Fruit fly (Drosophila melanogaster): ENCODE results near the gene CG12535.
A peak's percentile ranks its signal among the peaks of the same experiment; 100 is the strongest.

Gene CG12535

DNA sequence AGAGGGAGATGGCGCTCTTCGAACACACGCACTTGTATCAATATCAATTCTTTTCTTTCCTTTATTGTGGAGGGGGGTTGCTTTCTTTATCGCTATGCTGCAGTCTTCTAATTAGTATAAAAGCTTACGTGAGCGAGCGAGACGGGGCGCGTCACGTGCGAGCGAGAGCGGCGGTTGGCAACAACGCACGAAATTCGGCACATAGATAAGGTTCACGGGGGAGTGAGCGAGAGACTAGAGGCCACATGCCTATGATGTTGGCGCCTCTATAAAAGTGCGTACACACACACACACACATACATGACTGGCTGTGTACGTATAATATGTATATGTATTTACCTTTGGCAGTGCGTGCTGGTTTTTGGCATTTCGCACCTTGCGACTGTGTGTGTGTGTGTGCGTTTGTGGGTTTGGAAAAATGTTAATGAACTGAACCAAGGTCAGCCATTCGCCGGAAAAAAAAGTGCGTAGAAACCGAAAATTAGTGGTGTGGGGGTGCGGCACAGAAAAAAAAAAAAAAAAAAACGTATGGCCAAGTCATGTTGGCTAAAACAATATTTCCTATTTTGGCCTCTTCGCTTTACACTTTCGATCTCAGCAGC is 70.2 kb downstream of the CG12535 start:
- no peak for TF ChIP-seq CG17801 (GFP tag; optimal IDR thresholded peaks at IDR 0.05; ENCODE audit: partially characterized antibody)

DNA sequence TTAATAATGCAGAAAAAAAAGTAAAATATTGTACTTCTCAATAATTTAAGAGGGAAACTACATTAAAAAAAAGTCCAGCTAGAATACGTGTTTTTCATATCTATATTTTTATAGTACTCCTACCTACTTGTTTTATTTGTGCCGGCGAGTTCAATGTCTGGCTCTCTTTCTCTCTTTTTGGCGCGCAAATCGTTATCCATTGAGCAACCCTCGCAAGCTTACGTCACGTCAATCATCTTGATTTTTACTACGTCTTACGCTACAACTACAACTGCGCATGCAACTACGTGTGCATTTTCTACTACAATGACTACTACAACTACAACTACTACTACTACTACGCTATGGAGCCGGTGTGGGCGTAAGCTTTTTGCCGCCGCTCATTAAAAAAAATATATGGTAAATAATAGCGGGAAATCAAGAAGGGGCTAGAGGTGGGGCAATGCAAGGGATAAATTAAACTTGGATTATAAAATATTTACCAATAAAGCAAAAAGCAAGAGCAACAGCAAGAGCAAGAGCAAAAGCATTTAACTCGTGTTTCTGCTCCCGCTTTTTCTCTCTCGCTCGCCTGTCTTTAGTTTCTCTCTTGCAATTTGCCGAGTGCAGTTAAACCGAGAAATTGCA is 71.3 kb downstream of the CG12535 start:
- no peak for TF ChIP-seq CG17801 (GFP tag; optimal IDR thresholded peaks at IDR 0.05; ENCODE audit: partially characterized antibody)

DNA sequence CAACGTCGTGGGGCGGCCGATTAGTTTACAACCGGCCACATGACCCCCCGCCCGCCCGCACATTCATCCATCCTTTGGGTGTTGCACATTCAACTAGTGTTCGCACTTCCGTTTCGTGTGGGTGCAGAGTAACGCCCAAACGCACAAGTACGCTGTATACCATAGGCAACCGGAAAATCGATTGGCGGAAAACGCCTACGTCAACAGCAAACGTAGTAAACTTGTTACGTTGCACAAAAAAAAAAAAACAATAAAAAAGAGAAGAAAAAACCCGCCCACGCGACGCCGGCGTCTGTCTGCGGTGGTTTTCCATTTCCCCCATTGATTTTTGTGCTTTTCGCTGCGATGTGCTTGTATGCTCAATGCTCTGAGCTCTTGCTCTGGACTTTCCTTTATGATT is 72.3 kb downstream of the CG12535 start:
- TF ChIP-seq CG17801 (GFP tag; optimal IDR thresholded peaks at IDR 0.05; ENCODE audit: partially characterized antibody): no peak

DNA sequence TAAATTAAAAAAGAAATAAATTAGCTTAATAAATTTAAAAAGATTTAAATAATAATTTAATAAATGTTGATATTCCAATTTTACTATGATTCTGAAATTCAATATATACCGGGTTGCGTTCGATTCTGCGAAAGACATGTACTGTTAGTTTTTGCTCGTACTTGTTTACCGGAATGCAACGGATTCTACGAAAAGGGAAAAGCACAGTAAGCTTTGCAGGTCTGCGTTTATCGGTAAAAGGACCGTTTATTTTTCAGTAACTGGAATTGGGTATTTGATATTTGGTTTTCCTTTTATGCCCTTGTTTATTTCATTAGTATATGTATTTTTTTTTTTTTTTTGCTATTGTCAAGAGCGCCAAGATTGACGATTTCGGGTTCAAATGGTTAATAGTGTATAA is 74.5 kb downstream of the CG12535 start:
- no peak for TF ChIP-seq CG17801 (GFP tag; optimal IDR thresholded peaks at IDR 0.05; ENCODE audit: partially characterized antibody)

DNA sequence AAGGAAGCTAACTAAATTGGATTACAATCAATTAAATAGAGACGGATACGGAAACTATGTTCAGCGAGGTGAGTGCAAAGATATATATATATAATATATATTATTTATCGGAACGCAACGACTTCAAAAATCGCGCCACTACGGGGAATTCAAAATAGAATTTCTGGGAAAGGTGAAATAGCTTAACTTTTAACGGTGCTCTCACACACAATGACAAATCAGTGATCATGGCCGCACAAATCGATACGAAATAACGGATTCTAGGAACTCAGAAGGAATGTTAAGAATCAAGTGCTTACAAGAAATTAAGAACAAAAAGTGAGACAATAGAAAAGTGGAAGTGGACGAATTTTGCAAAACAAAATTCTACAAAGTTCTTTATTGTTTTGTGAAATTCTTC is 75.1 kb downstream of the CG12535 start:
- no peak for TF ChIP-seq CG17801 (GFP tag; optimal IDR thresholded peaks at IDR 0.05; ENCODE audit: partially characterized antibody)

DNA sequence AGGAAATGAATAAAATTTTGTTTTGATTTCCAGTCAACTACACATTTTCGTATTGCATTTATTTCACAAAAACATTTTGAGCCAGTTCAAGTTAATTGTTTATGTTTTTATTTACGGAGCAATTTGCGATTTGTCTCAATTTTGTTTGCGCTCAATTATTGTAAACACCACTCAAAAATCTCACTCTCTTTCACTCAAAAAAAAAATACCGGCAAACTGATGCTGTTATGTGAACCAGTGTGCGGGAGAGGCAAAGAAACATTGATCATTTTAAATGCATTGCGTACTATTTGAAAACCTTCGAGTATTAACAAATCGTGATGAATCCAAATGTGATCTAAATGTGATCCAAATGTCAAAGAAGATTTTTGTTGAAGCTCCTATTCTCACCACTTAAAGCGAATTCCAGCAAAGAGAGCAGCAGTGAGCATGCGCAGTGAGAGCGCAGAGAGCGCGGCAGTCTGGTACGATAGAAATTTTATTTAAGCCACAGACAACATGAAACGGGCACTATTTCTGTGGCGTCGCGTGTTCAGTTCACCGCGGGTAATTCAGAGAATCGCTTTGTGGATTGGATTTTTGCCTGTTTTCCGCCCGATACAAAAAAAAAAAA is 76.0 kb downstream of the CG12535 start, which contains the start of gene Myc:
TSS of gene Myc (plus strand) at position 504 of the 613 bp plus-strand sequence.
- peak; percentile 49 for TF ChIP-seq CG17801 (GFP tag; optimal IDR thresholded peaks at IDR 0.05; ENCODE audit: partially characterized antibody)

DNA sequence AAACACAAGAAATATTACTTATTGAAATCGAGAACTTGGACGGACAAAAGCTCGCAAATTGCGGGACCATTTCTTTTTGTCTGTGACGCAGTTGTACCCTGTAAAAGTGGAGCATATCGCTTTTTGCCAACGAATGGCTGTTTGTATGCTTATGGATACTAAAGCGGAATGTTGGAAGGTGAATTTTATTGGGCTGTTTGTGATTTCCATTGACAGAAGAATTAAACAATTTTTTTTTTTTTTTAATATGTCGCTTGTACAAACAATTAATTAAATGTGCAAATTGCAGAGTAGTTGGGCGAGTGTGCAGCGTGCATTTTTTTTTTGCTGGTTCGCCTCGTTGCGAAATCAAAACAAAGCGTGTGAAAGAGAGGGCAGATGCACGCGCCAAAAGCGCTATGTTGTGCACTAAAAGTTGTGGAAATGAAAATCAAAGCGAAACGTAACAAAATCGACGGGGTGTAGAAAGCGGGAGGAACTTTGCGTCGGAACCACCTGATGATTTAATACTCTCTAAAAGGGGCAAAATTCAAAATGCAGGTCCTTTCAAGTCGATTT is 77.4 kb downstream of the CG12535 start:
- peak; percentile 96 for TF ChIP-seq CG17801 (GFP tag; optimal IDR thresholded peaks at IDR 0.05; ENCODE audit: partially characterized antibody)

DNA sequence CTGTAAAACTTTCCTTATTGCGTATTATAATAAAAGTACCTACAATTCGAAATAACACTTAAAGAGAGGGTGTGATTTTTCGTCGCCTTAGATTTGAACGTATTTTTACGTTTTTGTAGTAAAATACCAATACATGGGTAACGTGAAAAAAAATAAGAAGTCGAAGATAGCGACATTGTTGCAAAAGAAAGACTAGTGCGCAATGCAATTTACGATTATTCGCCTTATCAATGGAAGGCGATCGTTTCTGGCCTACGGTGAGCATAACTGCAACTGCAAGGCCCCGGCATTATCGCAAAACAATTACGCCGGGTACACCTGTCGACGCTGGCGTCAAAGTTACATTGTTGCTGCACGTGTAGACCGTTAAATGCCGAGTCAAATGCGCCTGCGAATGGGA is 78.3 kb downstream of the CG12535 start:
- no peak for TF ChIP-seq CG17801 (GFP tag; optimal IDR thresholded peaks at IDR 0.05; ENCODE audit: partially characterized antibody)

DNA sequence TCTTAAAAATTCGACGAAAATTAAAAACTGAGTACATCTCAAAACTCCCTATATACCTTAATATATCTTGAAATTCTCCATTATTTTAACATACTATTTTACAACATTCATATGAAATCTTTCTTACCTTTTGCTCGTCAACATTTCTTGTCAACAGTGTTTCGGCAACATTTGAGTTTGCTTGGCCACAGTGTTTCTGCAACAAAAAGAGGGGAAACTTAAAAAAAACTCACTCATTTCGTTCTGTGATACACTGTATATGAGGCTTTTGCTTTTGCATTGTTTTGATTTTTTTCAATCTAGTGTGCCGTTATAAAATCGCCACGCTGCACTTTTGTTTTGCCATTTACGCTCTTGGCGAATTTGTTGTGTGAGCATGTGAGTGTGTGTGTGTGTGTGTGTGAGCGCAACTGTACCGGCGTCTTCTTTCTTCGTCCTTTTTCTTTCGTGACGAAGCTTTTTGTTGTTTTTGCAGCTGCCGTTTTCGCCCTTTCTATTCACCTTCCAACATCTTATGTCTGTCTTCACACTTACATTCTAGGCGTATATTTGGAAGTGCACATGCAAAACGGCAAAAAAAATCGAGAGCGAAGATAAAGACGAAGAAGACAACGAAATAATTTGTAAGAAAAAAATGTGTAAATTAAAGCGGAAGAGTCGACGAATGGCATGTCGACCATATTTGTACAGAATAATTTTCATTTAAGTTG is 79.3 kb downstream of the CG12535 start:
- no peak for TF ChIP-seq CG17801 (GFP tag; optimal IDR thresholded peaks at IDR 0.05; ENCODE audit: partially characterized antibody)

DNA sequence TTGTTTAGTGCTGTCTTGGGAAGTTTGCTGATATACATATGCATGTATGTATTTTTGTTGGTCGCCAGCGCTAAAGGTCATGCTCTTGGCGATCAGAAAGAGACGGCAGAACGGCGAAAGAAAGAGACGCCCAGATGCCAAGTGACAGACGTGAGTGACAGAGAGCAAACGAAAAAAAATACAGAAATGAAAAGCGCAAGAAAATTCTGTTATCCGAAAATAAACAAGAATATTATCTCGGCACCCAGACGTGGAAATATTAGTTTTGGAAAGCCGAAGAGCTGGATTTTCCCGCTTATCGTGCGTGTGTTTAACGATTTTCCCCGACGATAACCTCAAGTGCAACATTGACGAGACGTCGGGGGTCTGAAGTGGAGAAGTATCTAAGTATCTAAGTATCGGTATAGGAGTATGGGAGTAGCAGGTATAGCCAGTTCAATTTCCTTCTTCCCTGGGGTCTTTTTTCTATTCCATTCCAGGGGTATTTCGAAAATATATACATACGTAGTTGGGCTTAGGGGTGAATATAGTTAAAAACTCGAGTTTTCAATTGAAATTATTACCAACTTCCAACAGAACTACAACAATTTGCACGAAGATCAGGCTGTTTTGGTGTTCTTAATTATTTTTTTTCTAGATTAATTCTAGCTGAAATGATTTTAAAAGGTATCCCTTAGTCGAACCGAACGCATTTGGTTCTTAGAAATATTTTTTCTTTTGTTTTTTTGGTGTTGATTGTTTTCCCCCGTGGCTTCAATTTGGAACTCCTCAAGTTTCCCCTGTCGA is 81.7 kb downstream of the CG12535 start:
- no peak for TF ChIP-seq CG17801 (GFP tag; optimal IDR thresholded peaks at IDR 0.05; ENCODE audit: partially characterized antibody)

DNA sequence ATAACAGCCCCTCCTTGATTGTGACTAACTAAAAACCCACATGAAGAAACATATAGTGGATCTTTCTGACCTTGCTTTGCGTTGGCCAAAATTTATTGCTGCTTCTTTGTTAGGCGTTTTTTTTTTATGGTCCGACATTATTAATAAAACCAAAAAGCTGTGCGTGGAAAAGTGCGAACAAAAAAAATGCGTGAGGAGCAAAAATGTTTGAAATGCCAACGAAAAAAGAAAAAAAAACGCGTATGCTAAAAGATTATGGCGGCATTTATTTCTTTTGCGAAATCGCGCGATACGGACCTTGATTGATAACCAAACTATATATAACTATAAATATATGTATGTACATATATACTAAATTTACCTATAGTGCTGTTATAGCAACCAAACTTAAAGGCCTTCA is 83.2 kb downstream of the CG12535 start:
- no peak for TF ChIP-seq CG17801 (GFP tag; optimal IDR thresholded peaks at IDR 0.05; ENCODE audit: partially characterized antibody)

DNA sequence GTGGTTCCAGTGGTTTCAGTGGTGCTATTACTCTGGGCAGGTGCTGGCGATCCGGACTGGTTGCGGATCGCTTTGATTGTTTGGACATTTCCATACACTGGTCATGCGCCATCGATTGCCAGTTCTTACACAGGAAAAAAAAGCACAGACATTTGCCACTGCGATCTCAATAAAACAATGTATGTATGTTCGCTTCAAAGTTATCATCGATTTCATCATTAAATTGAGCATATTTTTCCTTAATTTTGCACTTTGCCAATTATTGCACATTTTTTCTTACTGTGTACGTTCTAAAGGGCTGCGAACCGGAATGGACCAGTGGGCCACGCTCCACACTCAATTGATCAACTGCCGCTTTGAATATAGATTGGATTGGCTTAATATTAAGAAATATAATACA is 85.1 kb downstream of the CG12535 start:
- no peak for TF ChIP-seq CG17801 (GFP tag; optimal IDR thresholded peaks at IDR 0.05; ENCODE audit: partially characterized antibody)

DNA sequence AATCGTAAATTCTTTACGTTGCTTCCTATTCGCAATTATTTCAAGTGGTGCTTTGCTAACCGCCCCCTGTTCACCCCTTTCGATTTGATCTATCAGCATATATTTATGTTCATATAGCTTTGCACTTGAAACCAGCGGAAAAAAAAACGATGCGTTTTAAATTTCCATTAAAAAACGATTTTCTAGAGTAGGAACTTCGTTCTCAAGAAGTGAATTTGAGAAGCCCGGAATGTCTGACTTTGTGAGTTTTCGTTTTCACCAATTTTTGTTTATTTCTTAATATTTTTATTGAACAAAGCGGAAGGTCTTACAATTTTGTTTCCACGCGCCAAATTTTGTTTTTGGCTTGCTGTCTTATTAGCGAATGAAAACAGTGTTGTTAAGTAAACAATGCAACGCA is 86.3 kb downstream of the CG12535 start:
- no peak for TF ChIP-seq CG17801 (GFP tag; optimal IDR thresholded peaks at IDR 0.05; ENCODE audit: partially characterized antibody)

DNA sequence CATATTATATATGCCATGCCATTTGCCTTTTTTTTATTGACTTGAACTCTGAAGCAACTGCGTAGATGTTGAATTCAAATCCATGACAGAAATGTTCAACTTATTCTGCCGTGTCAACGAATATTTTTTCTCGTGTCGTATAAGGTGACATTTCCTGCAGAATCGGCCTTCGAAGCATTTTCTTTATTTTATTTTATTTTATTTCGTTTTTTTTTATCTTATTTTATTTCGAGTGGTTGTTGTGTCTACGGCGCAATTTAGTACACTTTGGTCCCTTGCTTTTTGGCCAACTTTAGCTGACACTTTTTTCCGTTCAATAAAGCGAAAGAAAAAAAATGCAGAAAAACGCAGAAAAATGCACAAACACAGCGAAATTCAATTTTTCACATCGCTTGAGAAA is 87.1 kb downstream of the CG12535 start:
- peak; percentile 62 for TF ChIP-seq CG17801 (GFP tag; optimal IDR thresholded peaks at IDR 0.05; ENCODE audit: partially characterized antibody)

Measured in ovary, adult (tissue).